Worm (Caenorhabditis elegans) whole organism, early embryonic: ENCODE data around the gene K10C2.6.

ENCODE experiments used
- B0310.2 ChIP-seq: sonication (generic microtip); optimal IDR thresholded peaks from 2 replicates; lab custom pipeline; 2016; ENCODE audit warnings: mild to moderate bottlenecking, missing genetic modification characterization, missing compliant biosample characterization
- F13C5.2 ChIP-seq: sonication (generic microtip); optimal IDR thresholded peaks from 2 replicates; lab custom pipeline; 2017; ENCODE audit warnings: mild to moderate bottlenecking, missing genetic modification characterization, inconsistent platforms, missing compliant biosample characterization
- aly-1 ChIP-seq: sonication (generic microtip); optimal IDR thresholded peaks from 2 replicates; lab custom pipeline; 2016; ENCODE audit warnings: missing genetic modification characterization, missing compliant biosample characterization
- ama-1 ChIP-seq: fragments of 150-350 bp; optimal IDR thresholded peaks from 2 replicates; lab custom pipeline; 2014
- ceh-13 ChIP-seq: fragments of 200-800 bp; sonication (Bioruptor generic); optimal IDR thresholded peaks from 2 replicates; lab custom pipeline; 2018; ENCODE audit warnings: mild to moderate bottlenecking, missing genetic modification characterization, missing compliant biosample characterization
- ceh-36 ChIP-seq: sonication (generic microtip); optimal IDR thresholded peaks from 2 replicates; lab custom pipeline; 2016; ENCODE audit warnings: missing genetic modification characterization, inconsistent platforms, missing compliant biosample characterization
- ets-7 ChIP-seq: sonication (generic microtip); optimal IDR thresholded peaks from 2 replicates; lab custom pipeline; 2016; ENCODE audit warnings: missing genotype, missing genetic modification characterization, missing compliant biosample characterization
- flt-1 ChIP-seq: fragments of 200-800 bp; sonication (Bioruptor generic); IDR thresholded peaks from 2 replicates; pipeline ENCODE4 v1.3.6; 2022; ENCODE audit warnings: missing genetic modification characterization, missing compliant biosample characterization
- hmbx-1 ChIP-seq: sonication (generic microtip); optimal IDR thresholded peaks from 2 replicates; lab custom pipeline; 2016; ENCODE audit warnings: mild to moderate bottlenecking, missing genetic modification characterization, missing compliant biosample characterization
- hmg-4 ChIP-seq: fragments of 200-800 bp; sonication (Bioruptor generic); optimal IDR thresholded peaks from 2 replicates; lab custom pipeline; 2018; ENCODE audit warnings: mild to moderate bottlenecking, missing genetic modification characterization, missing compliant biosample characterization
- hnd-1 ChIP-seq: sonication (generic microtip); optimal IDR thresholded peaks from 2 replicates; lab custom pipeline; 2016; ENCODE audit warnings: missing genetic modification characterization, missing compliant biosample characterization
- pes-1 ChIP-seq: fragments of 200-800 bp; sonication (Bioruptor generic); IDR thresholded peaks from 2 replicates; pipeline ENCODE4 v1.3.6; 2022; ENCODE audit warnings: missing genetic modification reagents, missing genetic modification characterization, missing compliant biosample characterization
- scrt-1 ChIP-seq: fragments of 200-800 bp; sonication (Bioruptor generic); IDR thresholded peaks from 2 replicates; pipeline ENCODE4 v1.3.6; 2022; ENCODE audit warnings: missing genetic modification characterization, missing compliant biosample characterization
- sea-1 ChIP-seq: fragments of 200-800 bp; sonication (Bioruptor generic); conservative IDR thresholded peaks from 2 replicates; pipeline ENCODE4 v1.3.6; 2022; ENCODE audit warnings: missing genetic modification characterization, missing compliant biosample characterization
- tbx-11 ChIP-seq: fragments of 200-800 bp; sonication (Bioruptor generic); IDR thresholded peaks from 2 replicates; pipeline ENCODE4 v1.3.6; 2022; ENCODE audit warnings: missing genetic modification characterization, missing compliant biosample characterization
- tbx-37 ChIP-seq: fragments of 200-800 bp; sonication (Bioruptor generic); conservative IDR thresholded peaks from 2 replicates; pipeline ENCODE4 v1.3.6; 2022; ENCODE audit warnings: missing genetic modification reagents, missing genetic modification characterization, missing compliant biosample characterization
- tra-4 ChIP-seq: sonication (generic microtip); optimal IDR thresholded peaks from 2 replicates; lab custom pipeline; 2017; ENCODE audit warnings: missing genetic modification characterization, missing compliant biosample characterization

K10C2.6 gene

DNA sequence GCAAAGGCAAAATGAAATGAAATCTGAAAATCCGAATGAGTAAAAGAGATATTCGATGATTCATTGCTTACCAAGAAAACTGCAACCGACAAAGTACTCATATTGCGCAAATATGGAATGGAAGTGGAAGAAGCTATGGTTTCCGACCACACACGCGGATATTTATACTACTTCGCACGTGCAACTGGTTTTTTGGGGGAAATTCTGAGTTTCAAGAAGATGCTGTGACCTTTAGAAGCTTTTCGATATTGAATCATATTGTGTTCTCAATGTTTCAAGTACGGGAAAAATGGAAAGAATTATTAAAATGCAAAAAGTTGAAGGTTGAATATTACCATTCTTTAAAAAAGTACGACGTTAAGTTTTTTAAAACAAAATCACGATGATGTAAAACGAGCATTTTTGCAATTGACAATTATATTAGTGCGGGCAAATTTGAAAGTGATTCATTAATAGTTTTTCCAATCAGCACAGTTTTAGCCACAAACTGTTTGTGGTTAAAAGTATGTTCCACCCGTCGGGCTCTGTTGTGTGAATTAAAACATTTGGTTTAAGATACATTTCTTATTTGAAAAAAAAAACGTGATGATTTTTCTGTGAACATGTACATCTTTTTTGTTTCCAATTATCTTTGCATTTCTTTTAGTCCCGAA lies at the start of gene K10C2.6, which contains the start of gene grl-6:
TSS of gene K10C2.6 (plus strand) at position 603 of the 653 bp plus-strand sequence.
TSS of gene grl-6 (minus strand) at position 101 of the 653 bp plus-strand sequence.
- TF ChIP-seq scrt-1 (GFP tag; lab: Robert Waterston, UW) (no peak), ets-7 (tag; lab: Kevin White, UChicago) (no peak), tbx-37 (GFP tag; lab: Robert Waterston, UW) (no peak), tbx-11 (GFP tag; lab: Robert Waterston, UW) (no peak), tra-4 (tag; lab: Kevin White, UChicago) (no peak)

DNA sequence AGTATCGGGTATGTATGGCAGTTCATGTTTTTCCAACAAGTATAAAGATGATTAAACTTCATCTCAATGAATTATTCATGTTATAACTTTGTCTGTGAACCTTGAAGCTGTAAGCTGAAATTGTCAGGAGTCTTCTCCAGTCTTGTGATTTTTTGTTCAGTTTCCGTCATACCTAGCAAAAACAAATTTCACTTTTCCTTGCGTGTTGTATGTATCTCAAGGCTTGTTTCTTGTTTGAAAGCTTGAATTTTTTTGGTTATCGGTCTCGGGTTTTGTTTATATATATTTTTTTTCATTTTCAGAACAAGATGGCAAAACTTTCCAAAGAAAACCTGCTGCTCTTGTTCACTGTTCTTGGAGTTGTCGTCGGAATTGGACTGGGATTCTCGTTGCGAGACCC lies 48.1 kb upstream of the K10C2.6 start, which contains the start of gene glt-4:
TSS of gene glt-4 (plus strand) at position 301 of the 400 bp plus-strand sequence.
- no peak for TF ChIP-seq tbx-37 (GFP tag; lab: Robert Waterston, UW)
- TF ChIP-seq ama-1 (lab: Kevin White, UChicago): no peak
- TF ChIP-seq aly-1: no peak
- no peak for TF ChIP-seq tbx-11 (GFP tag; lab: Robert Waterston, UW)
- no peak for TF ChIP-seq B0310.2 (tag; lab: Kevin White, UChicago)
- TF ChIP-seq hmbx-1 (tag; lab: Kevin White, UChicago): no peak
- TF ChIP-seq ceh-13: no peak
- no peak for TF ChIP-seq pes-1 (GFP tag; lab: Robert Waterston, UW)
- TF ChIP-seq hmg-4 (GFP tag; lab: Kevin White, UChicago): no peak
- no peak for TF ChIP-seq flt-1 (GFP tag; lab: Robert Waterston, UW)
- no peak for TF ChIP-seq tra-4 (tag; lab: Kevin White, UChicago)
- TF ChIP-seq hnd-1 (tag; lab: Kevin White, UChicago): no peak
- TF ChIP-seq ets-7 (tag; lab: Kevin White, UChicago): no peak
- TF ChIP-seq F13C5.2 (tag; lab: Kevin White, UChicago): no peak
- no peak for TF ChIP-seq scrt-1 (GFP tag; lab: Robert Waterston, UW)
- TF ChIP-seq ceh-36 (tag; lab: Kevin White, UChicago): no peak
- TF ChIP-seq sea-1: no peak

DNA sequence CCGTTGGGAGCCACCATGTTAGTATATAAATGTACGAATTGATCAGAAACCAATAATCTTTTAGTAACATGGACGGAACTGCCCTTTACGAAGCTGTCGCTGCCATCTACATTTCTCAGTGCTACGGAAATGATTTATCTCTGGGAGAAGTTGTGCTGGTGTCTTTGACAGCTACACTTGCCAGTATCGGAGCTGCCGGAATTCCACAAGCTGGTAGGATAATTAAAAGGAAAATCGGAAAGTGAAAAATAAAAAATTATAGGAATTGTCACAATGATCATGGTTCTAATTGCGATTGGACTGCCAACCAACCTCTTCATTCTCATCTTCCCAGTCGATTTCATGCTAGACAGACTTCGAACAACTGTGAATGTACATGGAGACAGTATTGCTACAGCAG lies 45.3 kb upstream of the K10C2.6 start:
- no peak for TF ChIP-seq pes-1 (GFP tag; lab: Robert Waterston, UW)
- TF ChIP-seq hmg-4 (GFP tag; lab: Kevin White, UChicago): no peak
- no peak for TF ChIP-seq scrt-1 (GFP tag; lab: Robert Waterston, UW)
- TF ChIP-seq tbx-11 (GFP tag; lab: Robert Waterston, UW): no peak
- no peak for TF ChIP-seq ama-1 (lab: Kevin White, UChicago)
- TF ChIP-seq ceh-13: no peak
- TF ChIP-seq B0310.2 (tag; lab: Kevin White, UChicago): no peak
- no peak for TF ChIP-seq flt-1 (GFP tag; lab: Robert Waterston, UW)
- no peak for TF ChIP-seq F13C5.2 (tag; lab: Kevin White, UChicago)
- no peak for TF ChIP-seq hnd-1 (tag; lab: Kevin White, UChicago)

DNA sequence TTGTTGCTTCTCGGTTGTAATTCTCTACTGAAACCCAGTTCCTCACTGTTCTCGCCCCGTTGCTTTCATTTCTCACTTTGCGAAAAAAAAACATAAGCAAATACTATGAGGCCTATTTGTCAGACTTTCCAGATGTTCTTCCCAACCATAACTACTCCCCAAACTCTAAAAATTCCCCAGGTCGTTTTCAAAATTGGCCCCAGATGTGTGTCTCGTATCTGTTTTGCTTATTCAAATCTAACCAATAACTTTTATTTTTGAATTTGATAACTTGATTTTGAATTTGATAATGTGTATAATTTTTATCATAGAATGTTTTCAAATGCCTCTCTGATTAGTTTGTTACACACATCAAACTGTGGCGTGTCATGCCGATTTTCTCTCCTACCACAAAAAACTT lies 43.4 kb upstream of the K10C2.6 start:
- TF ChIP-seq scrt-1 (GFP tag; lab: Robert Waterston, UW): no peak
- no peak for TF ChIP-seq hmg-4 (GFP tag; lab: Kevin White, UChicago)
- TF ChIP-seq hnd-1 (tag; lab: Kevin White, UChicago): no peak
- no peak for TF ChIP-seq ama-1 (lab: Kevin White, UChicago)
- TF ChIP-seq tbx-11 (GFP tag; lab: Robert Waterston, UW): no peak
- no peak for TF ChIP-seq F13C5.2 (tag; lab: Kevin White, UChicago)
- no peak for TF ChIP-seq sea-1
- TF ChIP-seq tbx-37 (GFP tag; lab: Robert Waterston, UW): no peak
- no peak for TF ChIP-seq flt-1 (GFP tag; lab: Robert Waterston, UW)
- no peak for TF ChIP-seq tra-4 (tag; lab: Kevin White, UChicago)
- TF ChIP-seq aly-1: no peak
- no peak for TF ChIP-seq pes-1 (GFP tag; lab: Robert Waterston, UW)
- TF ChIP-seq ceh-13: no peak
- no peak for TF ChIP-seq B0310.2 (tag; lab: Kevin White, UChicago)
- no peak for TF ChIP-seq hmbx-1 (tag; lab: Kevin White, UChicago)
- TF ChIP-seq ceh-36 (tag; lab: Kevin White, UChicago): no peak
- no peak for TF ChIP-seq ets-7 (tag; lab: Kevin White, UChicago)

DNA sequence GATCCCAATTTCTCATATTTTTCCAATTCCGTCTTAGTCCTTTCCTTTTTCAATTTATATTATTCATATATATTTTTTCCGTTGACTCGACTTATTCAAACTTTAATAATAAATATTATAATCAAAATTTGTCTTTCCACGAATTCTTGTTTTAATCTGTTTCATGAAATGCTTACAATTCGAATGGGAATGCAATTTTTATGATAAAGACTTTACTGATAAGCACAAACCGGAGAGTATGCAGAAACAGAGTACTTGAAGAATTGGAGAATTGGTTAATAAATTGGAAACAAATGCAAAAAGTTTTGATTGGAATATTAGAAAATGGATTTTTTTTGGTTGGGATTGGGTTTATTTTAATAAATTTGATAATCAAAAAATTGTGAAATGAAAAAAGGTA lies 43.0 kb upstream of the K10C2.6 start:
- no peak for TF ChIP-seq flt-1 (GFP tag; lab: Robert Waterston, UW)
- no peak for TF ChIP-seq hnd-1 (tag; lab: Kevin White, UChicago)
- no peak for TF ChIP-seq B0310.2 (tag; lab: Kevin White, UChicago)
- no peak for TF ChIP-seq tra-4 (tag; lab: Kevin White, UChicago)
- no peak for TF ChIP-seq ceh-13
- TF ChIP-seq hmg-4 (GFP tag; lab: Kevin White, UChicago): no peak
- TF ChIP-seq aly-1: no peak
- no peak for TF ChIP-seq ceh-36 (tag; lab: Kevin White, UChicago)
- no peak for TF ChIP-seq ama-1 (lab: Kevin White, UChicago)
- TF ChIP-seq ets-7 (tag; lab: Kevin White, UChicago): no peak
- TF ChIP-seq scrt-1 (GFP tag; lab: Robert Waterston, UW): no peak
- no peak for TF ChIP-seq tbx-11 (GFP tag; lab: Robert Waterston, UW)
- no peak for TF ChIP-seq tbx-37 (GFP tag; lab: Robert Waterston, UW)
- TF ChIP-seq pes-1 (GFP tag; lab: Robert Waterston, UW): no peak
- no peak for TF ChIP-seq F13C5.2 (tag; lab: Kevin White, UChicago)

DNA sequence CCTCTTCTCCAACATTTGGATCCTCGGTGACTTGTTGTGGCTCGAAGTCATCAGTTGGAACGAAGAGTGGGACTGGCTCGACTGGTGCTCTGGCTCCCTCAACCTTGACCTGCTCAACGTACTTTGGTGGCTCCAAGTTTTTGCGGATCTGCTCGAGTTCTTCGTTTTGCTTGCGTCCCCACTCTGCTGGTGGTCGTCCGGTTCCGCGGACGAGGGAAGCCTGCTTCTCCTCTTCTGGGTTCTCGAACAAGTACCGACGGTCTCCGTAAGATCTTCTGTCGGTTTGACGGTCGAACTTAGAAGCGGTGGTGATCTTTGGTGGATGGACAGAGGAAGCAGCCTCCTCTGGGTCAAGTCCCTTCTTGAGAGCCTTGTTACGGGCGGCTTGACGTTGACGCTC lies 42.5 kb upstream of the K10C2.6 start:
- no peak for TF ChIP-seq hnd-1 (tag; lab: Kevin White, UChicago)
- no peak for TF ChIP-seq tra-4 (tag; lab: Kevin White, UChicago)
- TF ChIP-seq scrt-1 (GFP tag; lab: Robert Waterston, UW): no peak
- TF ChIP-seq aly-1: no peak
- no peak for TF ChIP-seq flt-1 (GFP tag; lab: Robert Waterston, UW)
- no peak for TF ChIP-seq ets-7 (tag; lab: Kevin White, UChicago)
- no peak for TF ChIP-seq hmbx-1 (tag; lab: Kevin White, UChicago)
